Worm (Caenorhabditis elegans) whole organism, L4 larva: ENCODE measurements around the gene F11A5.13.

Experiments
- D1046.2 ChIP-seq: fragments of 200-800 bp; sonication (Bioruptor generic); IDR thresholded peaks from 2 replicates; pipeline ENCODE4 v1.3.6; 2022; ENCODE audit warnings: missing genetic modification characterization, missing compliant biosample characterization
- F10B5.3 ChIP-seq: sonication (generic microtip); optimal IDR thresholded peaks from 2 replicates; lab custom pipeline; 2016; ENCODE audit warnings: mild to moderate bottlenecking, missing genetic modification characterization, missing compliant biosample characterization
- F37D6.2 ChIP-seq: sonication (generic microtip); optimal IDR thresholded peaks from 2 replicates; lab custom pipeline; 2016; ENCODE audit warnings: mild to moderate bottlenecking, missing genetic modification characterization, missing compliant biosample characterization
- F44E2.7 ChIP-seq: fragments of 200-800 bp; sonication (Bioruptor generic); IDR thresholded peaks from 2 replicates; pipeline ENCODE4 v2.1.2; 2022; ENCODE audit warnings: missing genetic modification characterization, missing compliant biosample characterization
- Y75B8A.6 ChIP-seq: fragments of 200-800 bp; sonication (Bioruptor generic); IDR thresholded peaks from 2 replicates; pipeline ENCODE4 v1.3.6; 2022; ENCODE audit warnings: missing genetic modification reagents, missing genetic modification characterization, missing compliant biosample characterization
- aha-1 ChIP-seq: fragments of 150-350 bp; peaks from one replicate; lab custom pipeline; 2014; ENCODE audit warnings: missing biosample characterization, missing genetic modification characterization
- ama-1 ChIP-seq: fragments of 150-350 bp; optimal IDR thresholded peaks from 2 replicates; lab custom pipeline; 2014; ENCODE audit warnings: inconsistent platforms, mixed read lengths
- arid-1 ChIP-seq: fragments of 200-800 bp; sonication (Bioruptor generic); conservative IDR thresholded peaks from 2 replicates; pipeline ENCODE4 v1.3.6; 2022; ENCODE audit warnings: missing genetic modification reagents, missing genetic modification characterization, missing compliant biosample characterization
- attf-4 ChIP-seq: sonication (generic microtip); optimal IDR thresholded peaks from 3 replicates; lab custom pipeline; 2017; ENCODE audit warnings: missing biosample characterization, missing genetic modification characterization
- ceh-28 ChIP-seq: fragments of 150-350 bp; optimal IDR thresholded peaks from 2 replicates; lab custom pipeline; 2014; ENCODE audit warnings: missing biosample characterization, missing genetic modification reagents, missing genetic modification characterization
- daf-19 ChIP-seq: fragments of 200-800 bp; sonication (Bioruptor generic); conservative IDR thresholded peaks from 2 replicates; pipeline ENCODE4 v1.3.6; 2022; ENCODE audit warnings: missing genetic modification characterization, missing compliant biosample characterization
- dpl-1 ChIP-seq: fragments of 150-350 bp; optimal IDR thresholded peaks from 2 replicates; lab custom pipeline; 2014; ENCODE audit warnings: missing biosample characterization, missing genetic modification reagents, missing genetic modification characterization
- fos-1 ChIP-seq: fragments of 150-350 bp; optimal IDR thresholded peaks from 2 replicates; lab custom pipeline; 2014; ENCODE audit warnings: missing biosample characterization, missing genetic modification characterization
- gei-8 ChIP-seq: fragments of 200-800 bp; sonication (Bioruptor generic); optimal IDR thresholded peaks from 2 replicates; lab custom pipeline; 2018; ENCODE audit warnings: mild to moderate bottlenecking, missing genetic modification characterization, missing compliant biosample characterization
- hlh-11 ChIP-seq: fragments of 200-800 bp; sonication (Bioruptor generic); optimal IDR thresholded peaks from 2 replicates; lab custom pipeline; 2018; ENCODE audit warnings: mild to moderate bottlenecking, missing genetic modification characterization, missing compliant biosample characterization
- jun-1 ChIP-seq: fragments of 150-350 bp; optimal IDR thresholded peaks from 2 replicates; lab custom pipeline; 2014; ENCODE audit warnings: missing biosample characterization, missing genetic modification reagents, missing genetic modification characterization
- lin-13 ChIP-seq: fragments of 150-350 bp; optimal IDR thresholded peaks from 2 replicates; lab custom pipeline; 2014; ENCODE audit warnings: missing biosample characterization, missing genetic modification reagents, missing genetic modification characterization
- lin-15B ChIP-seq: fragments of 150-350 bp; sonication (generic microtip); optimal IDR thresholded peaks from 3 replicates; lab custom pipeline; 2014; ENCODE audit warnings: missing biosample characterization, missing genetic modification characterization
- lin-38 ChIP-seq: fragments of 200-800 bp; sonication (Bioruptor generic); IDR thresholded peaks from 2 replicates; pipeline ENCODE4 v1.3.6; 2022; ENCODE audit warnings: missing genetic modification reagents, missing genetic modification characterization, missing compliant biosample characterization
- lir-3 ChIP-seq: sonication (generic microtip); optimal IDR thresholded peaks from 2 replicates; lab custom pipeline; 2016; ENCODE audit warnings: mild to moderate bottlenecking, missing genetic modification characterization, missing compliant biosample characterization
- madf-5 ChIP-seq, 2 experiments: fragments of 200-800 bp; sonication (Bioruptor generic); IDR thresholded peaks; 2 replicates each; pipeline ENCODE4 v1.3.6; 2022; ENCODE audit warnings: missing compliant biosample characterization in 2 of 2, missing genetic modification characterization in 2 of 2
- mep-1 ChIP-seq: fragments of 150-350 bp; sonication (generic microtip); optimal IDR thresholded peaks from 3 replicates; lab custom pipeline; 2014; ENCODE audit warnings: missing biosample characterization, missing genetic modification characterization
- mes-2 ChIP-seq: sonication (generic microtip); optimal IDR thresholded peaks from 2 replicates; lab custom pipeline; 2016; ENCODE audit warnings: missing genotype, mild to moderate bottlenecking, missing genetic modification characterization, missing compliant biosample characterization; ENCODE audit not compliant: poor library complexity, severe bottlenecking
- mxl-2 ChIP-seq: fragments of 200-800 bp; sonication (Bioruptor generic); conservative IDR thresholded peaks from 2 replicates; pipeline ENCODE4 v1.3.6; 2022; ENCODE audit warnings: missing genetic modification reagents, missing genetic modification characterization, missing compliant biosample characterization
- mxl-3 ChIP-seq: fragments of 200-800 bp; sonication (Bioruptor generic); optimal IDR thresholded peaks from 2 replicates; lab custom pipeline; 2018; ENCODE audit warnings: mild to moderate bottlenecking, missing genetic modification characterization, missing compliant biosample characterization
- nhr-102 ChIP-seq: sonication (generic microtip); optimal IDR thresholded peaks from 2 replicates; lab custom pipeline; 2016; ENCODE audit warnings: mild to moderate bottlenecking, missing genetic modification characterization, moderate library complexity, missing compliant biosample characterization
- nhr-11 ChIP-seq: fragments of 150-350 bp; optimal IDR thresholded peaks from 2 replicates; lab custom pipeline; 2014; ENCODE audit warnings: missing biosample characterization, missing genetic modification characterization
- pha-4 ChIP-seq, 2 experiments: fragments of 150-350 bp in 1 of 2; fragments of 200-800 bp in 1 of 2; sonication (Bioruptor generic) in 1 of 2; IDR thresholded peaks in 1 of 2; optimal IDR thresholded peaks in 1 of 2; 2 replicates each; pipeline versions ENCODE4 v1.3.6 to Lab custom; 2014 to 2022; ENCODE audit warnings: missing genetic modification characterization in 2 of 2, missing genetic modification reagents in 2 of 2, missing biosample characterization in 1 of 2, missing compliant biosample characterization in 1 of 2
- set-16 ChIP-seq: fragments of 200-800 bp; sonication (Bioruptor generic); IDR thresholded peaks from 2 replicates; pipeline ENCODE4 v1.3.6; 2022; ENCODE audit warnings: missing genetic modification reagents, missing genetic modification characterization, missing compliant biosample characterization
- snpc-4 ChIP-seq: fragments of 150-350 bp; optimal IDR thresholded peaks from 2 replicates; lab custom pipeline; 2014; ENCODE audit warnings: missing biosample characterization, missing genetic modification characterization
- unc-130 ChIP-seq: sonication (generic microtip); optimal IDR thresholded peaks from 2 replicates; lab custom pipeline; 2016; ENCODE audit warnings: missing genetic modification reagents, missing genetic modification characterization, missing compliant biosample characterization
- unc-62 ChIP-seq, 3 experiments: fragments of 150-350 bp in 1 of 3; sonication (generic microtip); optimal IDR thresholded peaks in 2 of 3; peaks in 1 of 3; 1 replicate in 1 of 3; 2 replicates in 2 of 3; lab custom pipeline; 2014 to 2017; ENCODE audit warnings: missing biosample characterization in 3 of 3, missing genetic modification characterization in 3 of 3, missing genetic modification reagents in 3 of 3, missing genotype in 1 of 3
- zag-1 ChIP-seq: fragments of 150-350 bp; optimal IDR thresholded peaks from 2 replicates; lab custom pipeline; 2014; ENCODE audit warnings: missing biosample characterization, missing genetic modification characterization
- zip-11 ChIP-seq: fragments of 200-800 bp; sonication (Bioruptor generic); IDR thresholded peaks from 2 replicates; pipeline ENCODE4 v1.3.6; 2022; ENCODE audit warnings: missing genetic modification characterization, missing compliant biosample characterization
- zip-2 ChIP-seq: fragments of 150-350 bp; optimal IDR thresholded peaks from 2 replicates; lab custom pipeline; 2014; ENCODE audit warnings: missing biosample characterization, missing genetic modification characterization

F11A5.13 gene

DNA sequence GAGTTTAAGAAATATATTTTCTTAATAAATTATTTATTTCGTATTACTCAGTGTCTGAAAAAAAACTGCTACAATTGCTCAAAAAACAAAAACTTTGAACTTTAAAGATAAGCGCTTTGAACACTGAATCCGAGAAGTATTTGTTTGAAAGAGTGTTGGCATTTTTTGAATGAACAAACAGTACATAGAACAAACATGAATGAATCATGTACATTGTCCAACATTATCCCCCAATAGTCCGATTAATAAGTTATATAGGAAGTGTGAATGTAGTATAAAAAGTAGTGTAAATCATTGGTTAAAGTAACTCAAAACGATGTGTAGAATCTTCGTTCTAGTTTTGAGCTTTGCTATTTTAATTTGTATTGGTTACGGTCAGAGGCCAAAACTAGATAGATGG, 24.8 kb downstream of the F11A5.13 start, which contains the start of gene F11A5.17:
Gene F11A5.17, plus strand, starts transcription at position 301 of the 400 bp plus-strand sequence.
- TF ChIP-seq unc-62 (GFP tag; optimal IDR thresholded peaks at IDR 0.05 in 1 of 2; lab: Kevin White, UChicago) (peak in 1 of 2 experiments; percentile 15), unc-62 (tag; optimal IDR thresholded peaks at IDR 0.05; lab: Kevin White, UChicago) (no peak), mes-2 (tag; lab: Kevin White, UChicago) (no peak)

DNA sequence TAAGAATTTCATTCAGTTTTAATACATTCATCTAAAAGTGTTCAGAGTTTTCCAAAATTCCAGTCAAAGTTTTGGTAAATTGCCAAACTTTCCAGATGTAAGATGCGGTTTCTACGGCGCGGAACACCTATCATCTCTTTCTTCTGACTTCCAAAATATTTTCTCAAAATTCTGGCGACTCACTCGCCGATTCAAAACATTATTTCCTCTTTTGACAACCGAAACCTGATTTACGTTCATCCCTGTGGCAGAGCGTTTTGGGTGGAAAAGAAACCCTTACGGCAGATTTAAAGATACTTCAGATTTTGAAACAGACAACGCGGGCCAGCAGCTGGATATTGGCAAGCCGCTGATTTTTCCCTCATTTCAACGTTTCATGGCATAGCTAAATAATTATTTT, 28.5 kb downstream of the F11A5.13 start, which contains the start of gene F11A5.5:
Gene F11A5.5, plus strand, starts transcription at position 301 of the 400 bp plus-strand sequence.
- TF ChIP-seq attf-4 (tag; lab: Kevin White, UChicago) (no peak), ceh-28 (tag; lab: Kevin White, UChicago) (no peak), jun-1 (tag; lab: Kevin White, UChicago) (no peak), aha-1 (tag; lab: Kevin White, UChicago) (no peak), snpc-4 (tag; lab: Kevin White, UChicago) (no peak), hlh-11 (tag; lab: Kevin White, UChicago) (no peak), Y75B8A.6 (no peak), unc-130 (GFP tag; lab: Kevin White, UChicago) (no peak), lin-15B (tag; lab: Kevin White, UChicago) (no peak), D1046.2 (no peak), F44E2.7 (GFP tag; lab: Robert Waterston, UW) (no peak), daf-19 (no peak), nhr-102 (tag; lab: Kevin White, UChicago) (no peak), set-16 (GFP tag; lab: Robert Waterston, UW) (no peak), mxl-2 (GFP tag; lab: Robert Waterston, UW) (no peak), pha-4 (GFP tag; IDR thresholded peaks at IDR 0.05; lab: Robert Waterston, UW) (no peak), pha-4 (tag; optimal IDR thresholded peaks at IDR 0.05; lab: Kevin White, UChicago) (no peak), zag-1 (tag; lab: Kevin White, UChicago) (no peak), mep-1 (tag; lab: Kevin White, UChicago) (no peak), lin-13 (GFP tag; lab: Kevin White, UChicago) (no peak), zip-2 (tag; lab: Kevin White, UChicago) (no peak)
- TF ChIP-seq, all 104 proteins: peak for 0

DNA sequence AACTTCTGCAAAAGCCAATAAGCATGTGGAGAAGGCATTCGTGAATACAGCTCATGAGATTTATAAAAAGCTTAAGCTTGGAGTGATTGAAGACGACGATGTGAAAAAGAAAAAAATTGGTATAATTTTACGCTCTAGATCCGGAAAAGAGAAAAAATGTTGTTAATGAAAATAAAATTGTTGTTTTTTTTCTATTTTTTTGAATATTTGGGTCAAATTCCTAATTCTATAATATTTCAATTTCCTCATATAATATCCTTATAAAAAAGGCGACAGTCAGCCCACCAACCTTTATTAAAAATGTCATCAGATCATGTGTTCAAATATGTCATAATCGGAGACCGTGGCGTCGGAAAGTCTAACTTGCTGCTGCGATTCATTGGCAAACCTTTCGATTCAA, 31.1 kb downstream of the F11A5.13 start, which contains the start of gene rabr-3:
Gene rabr-3, plus strand, starts transcription at position 301 of the 400 bp plus-strand sequence.
- TF ChIP-seq Y75B8A.6 (no peak), lir-3 (no peak), arid-1 (GFP tag; lab: Robert Waterston, UW) (no peak), dpl-1 (GFP tag; lab: Kevin White, UChicago) (no peak), madf-5 (GFP tag; IDR thresholded peaks at IDR 0.05; lab: Robert Waterston, UW) (no peak), nhr-11 (tag; lab: Kevin White, UChicago) (no peak), F37D6.2 (tag; lab: Kevin White, UChicago) (no peak), zip-11 (GFP tag; lab: Robert Waterston, UW) (no peak), unc-62 (GFP tag; optimal IDR thresholded peaks at IDR 0.05 in 1 of 2; lab: Kevin White, UChicago) (no peak), unc-62 (tag; optimal IDR thresholded peaks at IDR 0.05; lab: Kevin White, UChicago) (no peak), nhr-102 (tag; lab: Kevin White, UChicago) (no peak), lin-38 (GFP tag; lab: Robert Waterston, UW) (no peak), mxl-3 (GFP tag; lab: Kevin White, UChicago) (no peak), fos-1 (tag; lab: Kevin White, UChicago) (no peak), ama-1 (lab: Kevin White, UChicago) (no peak), F10B5.3 (tag; lab: Kevin White, UChicago) (no peak), mes-2 (tag; lab: Kevin White, UChicago) (no peak), aha-1 (tag; lab: Kevin White, UChicago) (no peak)

DNA sequence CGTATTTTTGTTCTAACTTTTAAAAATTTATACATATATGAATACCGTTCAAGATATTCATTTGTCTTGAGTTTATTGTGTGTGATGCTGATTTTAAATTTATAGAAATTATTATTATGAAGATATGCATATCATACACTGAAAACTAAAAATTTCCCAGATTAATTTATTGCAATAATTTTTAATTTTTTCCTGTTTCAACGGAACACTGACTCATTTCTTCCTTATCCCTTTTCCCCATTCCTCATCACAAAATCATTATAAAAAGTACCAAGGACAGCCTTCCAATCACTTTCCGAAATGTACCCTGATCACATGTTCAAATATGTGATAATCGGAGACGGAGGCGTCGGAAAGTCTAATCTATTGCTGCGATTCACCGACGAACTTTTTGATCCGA, 31.8 kb downstream of the F11A5.13 start, which contains the start of gene rabr-4:
Gene rabr-4, plus strand, starts transcription at position 301 of the 400 bp plus-strand sequence.
- TF ChIP-seq gei-8 (GFP tag; lab: Kevin White, UChicago) = no peak
